Fruit fly (Drosophila melanogaster): ENCODE data around the gene sowah.

sowah gene

dm6 chr3L:12515691-12516455 lies 56.5 kb downstream of the sowah start (continued):
- TF ChIP-seq Blimp-1 (GFP tag; optimal IDR thresholded peaks at IDR 0.05) = no peak
- peak; percentile 84 for TF ChIP-seq CG9139 (GFP tag; optimal IDR thresholded peaks at IDR 0.05)
- peak; percentile 93 for TF ChIP-seq CG16779 (tag; optimal IDR thresholded peaks at IDR 0.05)
- TF ChIP-seq CG8632 (GFP tag; optimal IDR thresholded peaks at IDR 0.05) = no peak
- TF ChIP-seq Ets21C (GFP tag; optimal IDR thresholded peaks at IDR 0.05) = no peak
- TF ChIP-seq fkh (GFP tag; optimal IDR thresholded peaks at IDR 0.05) = no peak
- peak; percentile 97 for TF ChIP-seq CG6276 (GFP tag; optimal IDR thresholded peaks at IDR 0.05)
- TF ChIP-seq CG10669 (GFP tag; optimal IDR thresholded peaks at IDR 0.05) = peak; percentile 16
- peak; percentile 87 for TF ChIP-seq CG15336 (GFP tag; IDR thresholded peaks at IDR 0.05)
- TF ChIP-seq dsx (GFP tag; optimal IDR thresholded peaks at IDR 0.05; ENCODE audit: poor library complexity, severe bottlenecking) = peak; percentile 83
- TF ChIP-seq achi (GFP tag; optimal IDR thresholded peaks at IDR 0.05) = no peak
- peak; percentile 95 for TF ChIP-seq svp (GFP tag)
- no peak for TF ChIP-seq esn (GFP tag; optimal IDR thresholded peaks at IDR 0.05)
- TF ChIP-seq Lpt (GFP tag; optimal IDR thresholded peaks at IDR 0.05) = peak; percentile 83
- peak; percentile 64 for TF ChIP-seq CG1621 (tag; optimal IDR thresholded peaks at IDR 0.05)
- TF ChIP-seq Sox102F (GFP tag; optimal IDR thresholded peaks at IDR 0.05) = no peak

DNA sequence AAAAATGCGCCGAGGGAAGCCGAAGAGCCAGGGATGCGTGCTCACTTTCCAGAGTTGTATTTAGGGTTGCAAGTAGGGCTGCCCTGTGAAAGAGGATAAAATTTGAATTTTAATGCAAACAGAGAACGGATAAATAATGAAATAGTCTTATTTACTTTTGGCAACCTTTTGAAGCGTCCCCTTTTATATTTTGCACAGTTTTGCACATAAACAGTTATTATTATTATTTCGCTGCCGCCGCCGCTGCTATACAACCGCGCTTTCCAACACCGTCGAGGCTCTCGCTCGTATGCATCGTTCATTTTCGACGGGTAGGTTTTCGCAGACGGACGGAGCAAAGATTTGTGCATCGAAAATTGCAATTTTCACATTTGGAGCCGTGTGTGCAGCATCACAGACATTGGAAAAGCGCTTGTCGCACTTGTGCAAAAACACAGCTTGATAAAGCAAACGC lies 57.6 kb downstream of the sowah start, which contains the start of the genes sti and tral:
TSS of gene sti (minus strand) at position 54 of the 454 bp plus-strand sequence.
TSS of gene tral (plus strand) at position 298 of the 454 bp plus-strand sequence.
- TF ChIP-seq spab (GFP tag; optimal IDR thresholded peaks at IDR 0.05) (no peak), fd85E (GFP tag; optimal IDR thresholded peaks at IDR 0.05) (peak; percentile 54), Sox15 (GFP tag; optimal IDR thresholded peaks at IDR 0.05) (peak; percentile 82), CG6854 (GFP tag; optimal IDR thresholded peaks at IDR 0.05) (peak; percentile 44), eg (GFP tag; IDR thresholded peaks at IDR 0.05) (peak; percentile 69), Ets21C (GFP tag; optimal IDR thresholded peaks at IDR 0.05) (peak; percentile 84), CG10631 (GFP tag; optimal IDR thresholded peaks at IDR 0.05) (peak; percentile 88), esn (GFP tag; optimal IDR thresholded peaks at IDR 0.05) (peak; percentile 90), ss (GFP tag; optimal IDR thresholded peaks at IDR 0.05) (peak in 1 of 2 experiments; percentile 58), topi (GFP tag; optimal IDR thresholded peaks at IDR 0.05) (peak; percentile 84), CG15336 (GFP tag; IDR thresholded peaks at IDR 0.05) (no peak; the same call in 1 of the 2 replicates), cyc (GFP tag; optimal IDR thresholded peaks at IDR 0.05) (peak; percentile 90), achi (GFP tag; optimal IDR thresholded peaks at IDR 0.05) (peak; percentile 88), CG8319 (GFP tag; optimal IDR thresholded peaks at IDR 0.05) (peak; percentile 84), fd59A (GFP tag; optimal IDR thresholded peaks at IDR 0.05) (peak; percentile 53), Hr38 (GFP tag; optimal IDR thresholded peaks at IDR 0.05) (peak; percentile 78), CG32006 (GFP tag; optimal IDR thresholded peaks at IDR 0.05) (no peak), Eip78C (GFP tag) (no peak), pdm3 (GFP tag; optimal IDR thresholded peaks at IDR 0.05) (no peak), CG9139 (GFP tag; optimal IDR thresholded peaks at IDR 0.05) (peak; percentile 29), CG3919 (GFP tag; optimal IDR thresholded peaks at IDR 0.05) (peak; percentile 89), lz (GFP tag; optimal IDR thresholded peaks at IDR 0.05) (peak; percentile 92), salr (GFP tag; optimal IDR thresholded peaks at IDR 0.05) (peak in 1 of 2 experiments; percentile 43), Met (GFP tag; optimal IDR thresholded peaks at IDR 0.05) (peak; percentile 87), acj6 (GFP tag; optimal IDR thresholded peaks at IDR 0.05) (no peak), Sox14 (GFP tag; optimal IDR thresholded peaks at IDR 0.05) (peak; percentile 87), svp (GFP tag) (no peak), dsx (GFP tag; optimal IDR thresholded peaks at IDR 0.05; ENCODE audit: poor library complexity, severe bottlenecking) (no peak), OdsH (GFP tag; optimal IDR thresholded peaks at IDR 0.05) (peak; percentile 87), vri (GFP tag; optimal IDR thresholded peaks at IDR 0.05) (no peak), CG8119 (GFP tag; IDR thresholded peaks at IDR 0.05) (0 out of 3 replicates have a peak, but pooled peaks have one; percentile 15), CG6792 (GFP tag; optimal IDR thresholded peaks at IDR 0.05) (peak; percentile 82), Ets96B (tag; optimal IDR thresholded peaks at IDR 0.05) (peak; percentile 49), Hr39 (GFP tag; optimal IDR thresholded peaks at IDR 0.05) (peak; percentile 92), CG6276 (GFP tag; optimal IDR thresholded peaks at IDR 0.05) (no peak), Gug (GFP tag; IDR thresholded peaks at IDR 0.05) (peak; percentile 70), CG6163 (GFP tag; IDR thresholded peaks at IDR 0.05) (peak; percentile 68), CG31627 (GFP tag; optimal IDR thresholded peaks at IDR 0.05) (peak; percentile 93), CG11902 (GFP tag; optimal IDR thresholded peaks at IDR 0.05) (peak; percentile 82), Sox102F (GFP tag; optimal IDR thresholded peaks at IDR 0.05) (peak; percentile 72)

All from whole organism, prepupa.